Fruit fly (Drosophila melanogaster) whole organism, embryonic: ENCODE data around the gene Tre1.

Source experiments
- Adf1 ChIP-seq: fragments of 200-800 bp; sonication (Bioruptor generic); IDR thresholded peaks from 2 replicates; pipeline ENCODE4 v1.3.6; 2022; ENCODE audit warnings: missing biosample characterization, missing genetic modification characterization
- Aef1 ChIP-seq: fragments of 200-800 bp; sonication (Bioruptor generic); IDR thresholded peaks from 3 replicates; pipeline ENCODE4 v1.3.6; 2022; ENCODE audit warnings: missing biosample characterization, missing genetic modification characterization
- CG10543 ChIP-seq: fragments of 200-800 bp; sonication (Bioruptor generic); optimal IDR thresholded peaks from 3 replicates; lab custom pipeline; 2017; ENCODE audit warnings: missing biosample characterization, mild to moderate bottlenecking, missing genetic modification characterization, moderate library complexity
- CG10959 ChIP-seq: fragments of 200-800 bp; sonication (Bioruptor generic); IDR thresholded peaks from 2 replicates; pipeline ENCODE4 v1.3.6; 2022; ENCODE audit warnings: missing biosample characterization, missing genetic modification characterization
- CG11723 ChIP-seq: fragments of 200-800 bp; sonication (Bioruptor generic); optimal IDR thresholded peaks from 2 replicates; lab custom pipeline; 2017; ENCODE audit warnings: missing biosample characterization, mild to moderate bottlenecking, missing genetic modification characterization
- CG12769 ChIP-seq: fragments of 200-800 bp; sonication (Bioruptor generic); optimal IDR thresholded peaks from 2 replicates; lab custom pipeline; 2019; ENCODE audit warnings: missing biosample characterization, mild to moderate bottlenecking, missing genetic modification characterization, moderate library complexity
- CG16815 ChIP-seq: fragments of 200-800 bp; sonication (Bioruptor generic); optimal IDR thresholded peaks from 3 replicates; lab custom pipeline; 2017; ENCODE audit warnings: missing biosample characterization, mild to moderate bottlenecking, missing genetic modification characterization
- CG17385 ChIP-seq: fragments of 200-800 bp; sonication (Bioruptor generic); optimal IDR thresholded peaks from 3 replicates; lab custom pipeline; 2018; ENCODE audit warnings: missing biosample characterization, mild to moderate bottlenecking, missing genetic modification characterization
- CG2875 ChIP-seq: fragments of 200-800 bp; sonication (Bioruptor generic); optimal IDR thresholded peaks from 2 replicates; lab custom pipeline; 2017; ENCODE audit warnings: missing biosample characterization, mild to moderate bottlenecking, missing genetic modification characterization, missing genetic modification reagents
- CG31388 ChIP-seq: fragments of 200-800 bp; sonication (Bioruptor generic); optimal IDR thresholded peaks from 2 replicates; lab custom pipeline; 2016; ENCODE audit warnings: missing biosample characterization, missing genetic modification characterization
- CG32767 ChIP-seq: fragments of 200-800 bp; sonication (Bioruptor generic); IDR thresholded peaks from 2 replicates; pipeline ENCODE4 v1.3.6; 2022; ENCODE audit warnings: missing biosample characterization, missing genetic modification characterization
- CG4360 ChIP-seq: fragments of 200-800 bp; sonication (Bioruptor generic); IDR thresholded peaks from 2 replicates; pipeline ENCODE4 v1.3.6; 2022; ENCODE audit warnings: missing biosample characterization, missing genetic modification characterization
- CG6254 ChIP-seq: fragments of 200-800 bp; sonication (Bioruptor generic); optimal IDR thresholded peaks from 3 replicates; lab custom pipeline; 2017; ENCODE audit warnings: mild to moderate bottlenecking, missing biosample characterization, missing genetic modification reagents, missing genetic modification characterization
- CG6791 ChIP-seq: fragments of 200-800 bp; sonication (Bioruptor generic); IDR thresholded peaks from 3 replicates; pipeline ENCODE4 v1.3.6; 2022; ENCODE audit warnings: missing biosample characterization, missing genetic modification characterization; ENCODE audit not compliant: partially characterized antibody
- CG7839 ChIP-seq: fragments of 200-800 bp; sonication (Bioruptor generic); optimal IDR thresholded peaks from 3 replicates; lab custom pipeline; 2018; ENCODE audit warnings: missing biosample characterization, mild to moderate bottlenecking, missing genetic modification characterization, moderate library complexity
- CG9215 ChIP-seq: fragments of 200-800 bp; sonication (Bioruptor generic); IDR thresholded peaks from 2 replicates; pipeline ENCODE4 v1.3.6; 2022; ENCODE audit warnings: missing biosample characterization, missing genetic modification characterization
- CG9797 ChIP-seq: fragments of 200-800 bp; sonication (Bioruptor generic); optimal IDR thresholded peaks from 3 replicates; lab custom pipeline; 2018; ENCODE audit warnings: missing biosample characterization, mild to moderate bottlenecking, missing genetic modification characterization
- CTCF ChIP-seq: fragments of 200-800 bp; sonication (Bioruptor generic); optimal IDR thresholded peaks from 2 replicates; lab custom pipeline; 2017; ENCODE audit warnings: missing biosample characterization, mild to moderate bottlenecking, missing genetic modification characterization, moderate library complexity
- Camta ChIP-seq: fragments of 200-800 bp; sonication (Bioruptor generic); optimal IDR thresholded peaks from 2 replicates; lab custom pipeline; 2016; ENCODE audit warnings: missing biosample characterization, missing genetic modification characterization
- Ets97D ChIP-seq: fragments of 200-800 bp; sonication (Bioruptor generic); optimal IDR thresholded peaks from 3 replicates; lab custom pipeline; 2016; ENCODE audit warnings: missing biosample characterization, missing genetic modification characterization
- H15 ChIP-seq: fragments of 200-800 bp; sonication (Bioruptor generic); IDR thresholded peaks from 3 replicates; pipeline ENCODE4 v1.3.6; 2022; ENCODE audit warnings: missing biosample characterization, missing genetic modification characterization
- PHDP ChIP-seq: fragments of 200-800 bp; sonication (Bioruptor generic); optimal IDR thresholded peaks from 3 replicates; lab custom pipeline; 2018; ENCODE audit warnings: missing biosample characterization, mild to moderate bottlenecking, missing genetic modification characterization, moderate library complexity
- Side ChIP-seq: fragments of 200-800 bp; sonication (Bioruptor generic); optimal IDR thresholded peaks from 2 replicates; lab custom pipeline; 2016; ENCODE audit warnings: missing biosample characterization, missing genetic modification characterization
- Trl ChIP-seq, 3 experiments: fragments of >200 bp in 2 of 3; fragments of 200-800 bp in 1 of 3; sonication (Bioruptor generic) in 1 of 3; optimal IDR thresholded peaks; 2 replicates in 1 of 3; 3 replicates in 2 of 3; lab custom pipeline; 2016 to 2017; ENCODE audit warnings: missing biosample characterization in 1 of 3, missing genetic modification characterization in 1 of 3
- Usf ChIP-seq: fragments of 200-800 bp; sonication (Bioruptor generic); optimal IDR thresholded peaks from 2 replicates; lab custom pipeline; 2017; ENCODE audit warnings: missing genotype, missing biosample characterization, missing genetic modification characterization
- bab2 ChIP-seq: fragments of 200-800 bp; sonication (Bioruptor generic); optimal IDR thresholded peaks from 2 replicates; lab custom pipeline; 2016; ENCODE audit warnings: missing biosample characterization, missing genetic modification characterization
- bcd ChIP-seq: fragments of 200-800 bp; sonication (Bioruptor generic); optimal IDR thresholded peaks from 2 replicates; lab custom pipeline; 2017; ENCODE audit warnings: missing biosample characterization, mild to moderate bottlenecking, missing genetic modification characterization
- chinmo ChIP-seq: fragments of 200-800 bp; sonication (Bioruptor generic); IDR thresholded peaks from 4 replicates; pipeline ENCODE4 v1.3.6; 2022; ENCODE audit warnings: missing biosample characterization, missing genetic modification characterization; ENCODE audit not compliant: partially characterized antibody
- chn ChIP-seq: fragments of 200-800 bp; sonication (Bioruptor generic); optimal IDR thresholded peaks from 2 replicates; lab custom pipeline; 2016; ENCODE audit warnings: missing biosample characterization, missing genetic modification characterization
- dimm ChIP-seq: fragments of 200-800 bp; sonication (Bioruptor generic); IDR thresholded peaks from 2 replicates; pipeline ENCODE4 v1.3.6; 2022; ENCODE audit warnings: missing biosample characterization, missing genetic modification characterization
- dm ChIP-seq: fragments of 200-800 bp; sonication (Bioruptor generic); optimal IDR thresholded peaks from 3 replicates; lab custom pipeline; 2016; ENCODE audit warnings: missing biosample characterization, missing genetic modification characterization
- eve ChIP-seq, 2 experiments: fragments of >200 bp; optimal IDR thresholded peaks; 2 replicates each; lab custom pipeline; 2017; ENCODE audit warnings: missing biosample characterization in 2 of 2, missing genetic modification characterization in 2 of 2
- fd102C ChIP-seq: fragments of 200-800 bp; sonication (Bioruptor generic); optimal IDR thresholded peaks from 2 replicates; lab custom pipeline; 2018; ENCODE audit warnings: missing biosample characterization, mild to moderate bottlenecking, missing genetic modification characterization, moderate library complexity
- gce ChIP-seq: fragments of 200-800 bp; sonication (Bioruptor generic); IDR thresholded peaks from 3 replicates; pipeline ENCODE4 v1.3.6; 2022; ENCODE audit warnings: missing biosample characterization, missing genetic modification characterization
- gfzf ChIP-seq: fragments of 200-800 bp; sonication (Bioruptor generic); optimal IDR thresholded peaks from 2 replicates; lab custom pipeline; 2016; ENCODE audit warnings: missing biosample characterization, mild to moderate bottlenecking, missing genetic modification characterization, moderate library complexity
- inv ChIP-seq: fragments of 200-800 bp; sonication (Bioruptor generic); IDR thresholded peaks from 2 replicates; pipeline ENCODE4 v1.3.6; 2022; ENCODE audit warnings: missing biosample characterization, missing genetic modification characterization; ENCODE audit not compliant: partially characterized antibody
- kah ChIP-seq: fragments of 200-800 bp; sonication (Bioruptor generic); optimal IDR thresholded peaks from 2 replicates; lab custom pipeline; 2018; ENCODE audit warnings: missing biosample characterization, mild to moderate bottlenecking, missing genetic modification characterization
- kay ChIP-seq: fragments of 200-800 bp; sonication (Bioruptor generic); optimal IDR thresholded peaks from 2 replicates; lab custom pipeline; 2016; ENCODE audit warnings: missing biosample characterization, missing genetic modification characterization
- kni ChIP-seq: fragments of 200-800 bp; sonication (Bioruptor generic); optimal IDR thresholded peaks from 3 replicates; lab custom pipeline; 2017; ENCODE audit warnings: mild to moderate bottlenecking, missing biosample characterization, missing genetic modification reagents, missing genetic modification characterization
- lbe ChIP-seq: fragments of 200-800 bp; sonication (Bioruptor generic); optimal IDR thresholded peaks from 2 replicates; lab custom pipeline; 2016; ENCODE audit warnings: missing biosample characterization, mild to moderate bottlenecking, missing genetic modification characterization
- oc ChIP-seq: fragments of 200-800 bp; sonication (Bioruptor generic); optimal IDR thresholded peaks from 2 replicates; lab custom pipeline; 2018; ENCODE audit warnings: missing biosample characterization, mild to moderate bottlenecking, missing genetic modification characterization, moderate library complexity
- p53 ChIP-seq: fragments of 200-800 bp; sonication (Bioruptor generic); optimal IDR thresholded peaks from 2 replicates; lab custom pipeline; 2016; ENCODE audit warnings: missing biosample characterization, missing genetic modification characterization
- pros ChIP-seq: fragments of 200-800 bp; sonication (Bioruptor generic); optimal IDR thresholded peaks from 3 replicates; lab custom pipeline; 2019; ENCODE audit warnings: missing biosample characterization, mild to moderate bottlenecking, missing genetic modification characterization, moderate library complexity
- run ChIP-seq: fragments of 200-800 bp; sonication (Bioruptor generic); optimal IDR thresholded peaks from 3 replicates; lab custom pipeline; 2018; ENCODE audit warnings: missing biosample characterization, mild to moderate bottlenecking, missing genetic modification characterization
- schlank ChIP-seq: fragments of 200-800 bp; sonication (Bioruptor generic); optimal IDR thresholded peaks from 2 replicates; lab custom pipeline; 2018; ENCODE audit warnings: missing biosample characterization, mild to moderate bottlenecking, missing genetic modification characterization
- slou ChIP-seq: fragments of 200-800 bp; sonication (Bioruptor generic); optimal IDR thresholded peaks from 3 replicates; lab custom pipeline; 2016; ENCODE audit warnings: missing biosample characterization, missing genetic modification characterization
- ttk ChIP-seq: fragments of 200-800 bp; sonication (Bioruptor generic); IDR thresholded peaks from 2 replicates; pipeline ENCODE4 v2.1.2; 2022; ENCODE audit warnings: missing biosample characterization, missing genetic modification characterization
- tup ChIP-seq: fragments of 200-800 bp; sonication (Bioruptor generic); optimal IDR thresholded peaks from 2 replicates; lab custom pipeline; 2016; ENCODE audit warnings: missing biosample characterization, mild to moderate bottlenecking, missing genetic modification characterization, moderate library complexity
- twi ChIP-seq: fragments of 200-800 bp; optimal IDR thresholded peaks from 2 replicates; lab custom pipeline; 2019; ENCODE audit warnings: missing biosample characterization, mild to moderate bottlenecking, missing genetic modification characterization, moderate library complexity

Tre1 gene

dm6 chrX:5690216-5690523 is 10.4 kb upstream of the Tre1 start:
- peak; percentile 30 for TF ChIP-seq CG10543 (GFP tag; lab: Kevin White, UChicago)
- peak; percentile 40 for TF ChIP-seq kni
- no peak for TF ChIP-seq dm
- TF ChIP-seq CG12769 (tag; lab: Kevin White, UChicago): no peak
- TF ChIP-seq CG31388 (GFP tag; lab: Kevin White, UChicago): no peak
- peak in 1 of 2 experiments; percentile 15 for TF ChIP-seq Trl (optimal IDR thresholded peaks at IDR 0.05; lab: Kevin White, UChicago)
- TF ChIP-seq Trl (GFP tag; optimal IDR thresholded peaks at IDR 0.05; lab: Kevin White, UChicago): no peak
- TF ChIP-seq PHDP: no peak
- peak; percentile 32 for TF ChIP-seq oc (tag; lab: Kevin White, UChicago)
- TF ChIP-seq pros (GFP tag; lab: Kevin White, UChicago): peak; percentile 17
- no peak for TF ChIP-seq Usf
- TF ChIP-seq Adf1 (GFP tag; lab: Robert Waterston, UW): peak; percentile 91
- peak; percentile 5 for TF ChIP-seq twi
- TF ChIP-seq Aef1 (GFP tag; lab: Robert Waterston, UW): peak; percentile 41; the same call in 2 of the 3 replicates
- no peak for TF ChIP-seq bab2 (GFP tag; lab: Kevin White, UChicago)
- TF ChIP-seq p53 (GFP tag; lab: Kevin White, UChicago): peak; percentile 75
- TF ChIP-seq Ets97D (GFP tag; lab: Kevin White, UChicago): no peak
- peak; percentile 94 for TF ChIP-seq CG4360 (GFP tag; lab: Robert Waterston, UW)
- TF ChIP-seq chinmo (GFP tag; lab: Robert Waterston, UW): peak; percentile 87; the same call in 3 of the 4 replicates
- TF ChIP-seq CG17385 (GFP tag; lab: Kevin White, UChicago): peak; percentile 83

DNA sequence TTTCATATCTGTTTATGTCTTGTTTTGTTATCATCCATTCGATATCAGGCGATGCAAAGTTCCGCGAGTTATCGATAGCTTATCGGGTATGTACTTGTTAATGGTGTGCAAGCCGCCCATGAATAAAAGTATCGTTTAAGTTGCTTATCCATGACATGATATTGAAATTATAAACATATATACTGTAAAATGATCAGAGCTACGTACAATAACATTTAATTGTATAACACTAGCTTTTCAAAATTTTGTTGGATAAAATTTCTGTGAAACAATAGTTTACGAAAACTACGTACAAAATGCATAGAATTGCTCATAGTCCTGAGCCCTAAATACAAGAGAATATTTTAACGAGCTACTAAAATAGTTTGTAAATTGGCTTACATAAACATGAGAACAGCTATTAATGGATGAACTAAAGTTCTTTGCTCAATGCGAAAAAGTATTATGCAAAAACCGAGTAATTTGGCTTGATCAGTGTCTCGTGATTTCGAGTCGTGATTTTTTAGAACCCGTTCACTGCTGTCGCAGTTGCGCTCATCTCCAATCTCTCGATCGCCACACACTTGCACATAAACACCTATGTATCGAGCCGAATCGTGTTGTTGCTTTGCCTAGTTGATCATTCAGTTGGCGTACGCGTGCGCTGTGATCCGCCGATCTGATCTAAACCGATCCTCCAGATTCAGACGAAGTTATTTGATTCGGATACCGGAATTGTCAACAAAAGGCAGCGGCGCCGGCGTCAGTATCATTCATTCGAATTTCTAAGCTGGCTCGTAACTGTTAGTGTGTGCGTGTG is 9.8 kb upstream of the Tre1 start, which contains the start of the genes PGAP1 and cv:
TSS of gene PGAP1 (minus strand) at position 57 of the 799 bp plus-strand sequence.
TSS of gene cv (plus strand) at position 586 of the 799 bp plus-strand sequence.
- no peak for TF ChIP-seq CG10959
- peak; percentile 72 for TF ChIP-seq inv (GFP tag; lab: Robert Waterston, UW)
- TF ChIP-seq H15 (GFP tag; lab: Robert Waterston, UW): no peak
- no peak for TF ChIP-seq slou (GFP tag; lab: Kevin White, UChicago)
- TF ChIP-seq kah (GFP tag; lab: Kevin White, UChicago): no peak
- TF ChIP-seq chn (GFP tag; lab: Kevin White, UChicago): no peak
- TF ChIP-seq run (tag; lab: Kevin White, UChicago): no peak
- TF ChIP-seq fd102C (GFP tag; lab: Kevin White, UChicago): no peak
- peak; percentile 84 for TF ChIP-seq CG6791
- TF ChIP-seq bcd (GFP tag; lab: Kevin White, UChicago): no peak
- TF ChIP-seq CG9215 (GFP tag; lab: Robert Waterston, UW): no peak
- no peak for TF ChIP-seq schlank (tag; lab: Kevin White, UChicago)
- TF ChIP-seq PHDP: no peak
- TF ChIP-seq Camta: peak; percentile 6
- TF ChIP-seq Adf1 (GFP tag; lab: Robert Waterston, UW): no peak
- no peak for TF ChIP-seq CG16815 (GFP tag; lab: Kevin White, UChicago)
- TF ChIP-seq CG9797 (GFP tag; lab: Kevin White, UChicago): no peak
- TF ChIP-seq Side (GFP tag; lab: Kevin White, UChicago): no peak
- no peak for TF ChIP-seq CG6254 (GFP tag; lab: Kevin White, UChicago)
- TF ChIP-seq CG7839 (tag; lab: Kevin White, UChicago): no peak
- TF ChIP-seq eve (GFP tag; optimal IDR thresholded peaks at IDR 0.05; lab: Kevin White, UChicago): no peak
- no peak for TF ChIP-seq CG11723 (GFP tag; lab: Kevin White, UChicago)
- TF ChIP-seq CTCF: no peak
- no peak for TF ChIP-seq CG32767 (GFP tag; lab: Robert Waterston, UW)
- no peak for TF ChIP-seq ttk
- no peak for TF ChIP-seq CG2875 (GFP tag; lab: Kevin White, UChicago)
- TF ChIP-seq lbe (GFP tag; lab: Kevin White, UChicago): peak; percentile 56
- no peak for TF ChIP-seq gfzf
- TF ChIP-seq tup (GFP tag; lab: Kevin White, UChicago): no peak
- TF ChIP-seq gce: no peak
- peak; percentile 25 for TF ChIP-seq kay (GFP tag; lab: Kevin White, UChicago)
- TF ChIP-seq Trl (optimal IDR thresholded peaks at IDR 0.05; lab: Kevin White, UChicago): no peak
- TF ChIP-seq Trl (GFP tag; optimal IDR thresholded peaks at IDR 0.05; lab: Kevin White, UChicago): peak; percentile 19
- TF ChIP-seq dimm (GFP tag; lab: Robert Waterston, UW): no peak
